Worm (Caenorhabditis elegans): Measurements from ENCODE around the gene lev-1.

- TF ChIP-seq B0035.1 (tag; optimal IDR thresholded peaks at IDR 0.05) (no peak), D2030.7 (GFP tag; IDR thresholded peaks at IDR 0.05) (no peak), ztf-26 (tag; optimal IDR thresholded peaks at IDR 0.05) (no peak), snpc-4 (GFP tag; optimal IDR thresholded peaks at IDR 0.05) (no peak), snpc-4 (tag; optimal IDR thresholded peaks at IDR 0.05) (no peak), Y79H2A.3 (GFP tag; conservative IDR thresholded peaks at IDR 0.05) (no peak), F57C9.4 (tag; optimal IDR thresholded peaks at IDR 0.05) (no peak), unc-130 (GFP tag; optimal IDR thresholded peaks at IDR 0.05) (no peak), F57A8.1 (GFP tag; optimal IDR thresholded peaks at IDR 0.05) (no peak), F10E7.11 (tag; optimal IDR thresholded peaks at IDR 0.05) (no peak), ama-1 (optimal IDR thresholded peaks at IDR 0.05) (no peak), ama-1 (GFP tag; optimal IDR thresholded peaks at IDR 0.05) (no peak), attf-5 (GFP tag; optimal IDR thresholded peaks at IDR 0.05) (no peak), fkh-3 (tag; optimal IDR thresholded peaks at IDR 0.05) (no peak), lin-40 (tag; optimal IDR thresholded peaks at IDR 0.05) (no peak)
Measured at ce11 chrIV:13189467-13189866, 10.3 kb upstream of the lev-1 start, which contains the start of gene F58D2.2.
